Worm (Caenorhabditis elegans) whole organism, young adult: ENCODE results near the gene ttc-4.
A peak's percentile ranks its signal among the peaks of the same experiment; 100 is the strongest.

ENCODE experiments used
- C17E4.6 ChIP-seq: fragments of 200-800 bp; sonication (Bioruptor generic); IDR thresholded peaks from 2 replicates; pipeline ENCODE4 v1.3.6; 2022; ENCODE audit warnings: missing genetic modification reagents, missing genetic modification characterization, missing compliant biosample characterization
- F10E7.11 ChIP-seq: sonication (generic microtip); optimal IDR thresholded peaks from 2 replicates; lab custom pipeline; 2017; ENCODE audit warnings: mild to moderate bottlenecking, missing genetic modification characterization, moderate library complexity, missing compliant biosample characterization
- F23B12.7 ChIP-seq: sonication (generic microtip); optimal IDR thresholded peaks from 2 replicates; lab custom pipeline; 2017; ENCODE audit warnings: missing genetic modification characterization, mild to moderate bottlenecking, missing compliant biosample characterization, antibody characterized with exemption, moderate library complexity; ENCODE audit not compliant: insufficient read depth
- F39B2.1 ChIP-seq: fragments of 200-800 bp; sonication (Bioruptor generic); IDR thresholded peaks from 2 replicates; pipeline ENCODE4 v1.3.6; 2022; ENCODE audit warnings: missing genetic modification reagents, missing genetic modification characterization, missing compliant biosample characterization
- F49E8.2 ChIP-seq: sonication (generic microtip); optimal IDR thresholded peaks from 3 replicates; lab custom pipeline; 2017; ENCODE audit warnings: missing genetic modification characterization, mild to moderate bottlenecking, missing compliant biosample characterization, antibody characterized with exemption, moderate library complexity; ENCODE audit not compliant: insufficient read depth
- F52B5.7 ChIP-seq: sonication (generic microtip); optimal IDR thresholded peaks from 2 replicates; lab custom pipeline; 2016; ENCODE audit warnings: mild to moderate bottlenecking, missing genetic modification characterization, missing compliant biosample characterization
- F55B11.4 ChIP-seq: sonication (generic microtip); optimal IDR thresholded peaks from 2 replicates; lab custom pipeline; 2016; ENCODE audit warnings: missing compliant biosample characterization, missing genetic modification characterization, borderline replicate concordance; ENCODE audit not compliant: insufficient read depth
- F57C9.4 ChIP-seq: sonication (generic microtip); optimal IDR thresholded peaks from 2 replicates; lab custom pipeline; 2017; ENCODE audit warnings: mild to moderate bottlenecking, missing genetic modification characterization, missing compliant biosample characterization
- Y53G8AR.9 ChIP-seq: fragments of 200-800 bp; sonication (Bioruptor generic); conservative IDR thresholded peaks from 2 replicates; pipeline ENCODE4 v1.3.6; 2022; ENCODE audit warnings: missing genetic modification reagents, missing genetic modification characterization, missing compliant biosample characterization
- Y67H2A.10 ChIP-seq: fragments of 200-800 bp; sonication (Bioruptor generic); conservative IDR thresholded peaks from 2 replicates; pipeline ENCODE4 v1.3.6; 2022; ENCODE audit warnings: missing genetic modification reagents, missing genetic modification characterization, missing compliant biosample characterization
- Y95B8A.8 ChIP-seq: fragments of 200-800 bp; sonication (Bioruptor generic); IDR thresholded peaks from 2 replicates; pipeline ENCODE4 v1.3.6; 2022; ENCODE audit warnings: missing genetic modification reagents, missing genetic modification characterization, missing compliant biosample characterization
- atf-7 ChIP-seq: sonication (generic microtip); optimal IDR thresholded peaks from 2 replicates; lab custom pipeline; 2017; ENCODE audit warnings: mild to moderate bottlenecking, missing genetic modification characterization, missing compliant biosample characterization
- athp-1 ChIP-seq: sonication (generic microtip); optimal IDR thresholded peaks from 2 replicates; lab custom pipeline; 2017; ENCODE audit warnings: mild to moderate bottlenecking, missing genetic modification characterization, missing compliant biosample characterization
- attf-3 ChIP-seq: fragments of 200-800 bp; sonication (Bioruptor generic); conservative IDR thresholded peaks from 2 replicates; pipeline ENCODE4 v1.3.6; 2022; ENCODE audit warnings: missing genetic modification reagents, missing genetic modification characterization, missing compliant biosample characterization
- ccch-3 ChIP-seq: fragments of 200-800 bp; sonication (Bioruptor generic); optimal IDR thresholded peaks from 2 replicates; lab custom pipeline; 2018; ENCODE audit warnings: mild to moderate bottlenecking, missing genetic modification characterization, missing compliant biosample characterization
- ceh-40 ChIP-seq: fragments of 200-800 bp; sonication (Bioruptor generic); IDR thresholded peaks from 2 replicates; pipeline ENCODE4 v1.3.6; 2022; ENCODE audit warnings: missing genetic modification characterization, missing compliant biosample characterization
- ceh-58 ChIP-seq: fragments of 200-800 bp; sonication (Bioruptor generic); IDR thresholded peaks from 2 replicates; pipeline ENCODE4 v1.3.6; 2022; ENCODE audit warnings: missing genetic modification characterization, missing compliant biosample characterization
- ceh-79 ChIP-seq: sonication (generic microtip); optimal IDR thresholded peaks from 2 replicates; lab custom pipeline; 2017; ENCODE audit warnings: mild to moderate bottlenecking, missing genetic modification characterization, missing compliant biosample characterization
- ceh-91 ChIP-seq: fragments of 200-800 bp; sonication (Bioruptor generic); IDR thresholded peaks from 2 replicates; pipeline ENCODE4 v1.3.6; 2022; ENCODE audit warnings: missing genetic modification reagents, missing genetic modification characterization, missing compliant biosample characterization
- chd-7 ChIP-seq: sonication (generic microtip); optimal IDR thresholded peaks from 2 replicates; lab custom pipeline; 2016; ENCODE audit warnings: mild to moderate bottlenecking, missing genetic modification characterization, moderate library complexity, missing compliant biosample characterization
- dpff-1 ChIP-seq: sonication (generic microtip); optimal IDR thresholded peaks from 2 replicates; lab custom pipeline; 2017; ENCODE audit warnings: mild to moderate bottlenecking, missing genetic modification characterization, missing compliant biosample characterization
- egl-18 ChIP-seq: fragments of 200-800 bp; sonication (Bioruptor generic); IDR thresholded peaks from 2 replicates; pipeline ENCODE4 v1.3.6; 2022; ENCODE audit warnings: missing genetic modification reagents, missing genetic modification characterization, missing compliant biosample characterization
- egrh-3 ChIP-seq: fragments of 200-800 bp; sonication (Bioruptor generic); IDR thresholded peaks from 2 replicates; pipeline ENCODE4 v1.3.6; 2022; ENCODE audit warnings: missing genetic modification reagents, missing genetic modification characterization, missing compliant biosample characterization
- ekl-4 ChIP-seq: fragments of 200-800 bp; sonication (Bioruptor generic); IDR thresholded peaks from 2 replicates; pipeline ENCODE4 v1.3.6; 2022; ENCODE audit warnings: missing genetic modification reagents, missing genetic modification characterization, missing compliant biosample characterization
- fkh-3 ChIP-seq: sonication (generic microtip); optimal IDR thresholded peaks from 2 replicates; lab custom pipeline; 2016; ENCODE audit warnings: mild to moderate bottlenecking, missing genetic modification characterization, missing compliant biosample characterization
- hmg-20 ChIP-seq: fragments of 200-800 bp; sonication (Bioruptor generic); IDR thresholded peaks from 2 replicates; pipeline ENCODE4 v1.3.6; 2022; ENCODE audit warnings: missing genetic modification reagents, missing genetic modification characterization, missing compliant biosample characterization
- let-526 ChIP-seq: fragments of 200-800 bp; sonication (Bioruptor generic); IDR thresholded peaks from 2 replicates; pipeline ENCODE4 v1.3.6; 2022; ENCODE audit warnings: missing genetic modification reagents, missing genetic modification characterization, missing compliant biosample characterization
- lsl-1 ChIP-seq: fragments of 200-800 bp; sonication (Bioruptor generic); optimal IDR thresholded peaks from 2 replicates; lab custom pipeline; 2018; ENCODE audit warnings: mild to moderate bottlenecking, missing genetic modification characterization, moderate library complexity, missing compliant biosample characterization
- madf-8 ChIP-seq: fragments of 200-800 bp; sonication (Bioruptor generic); conservative IDR thresholded peaks from 2 replicates; pipeline ENCODE4 v1.3.6; 2022; ENCODE audit warnings: missing genetic modification reagents, missing genetic modification characterization, missing compliant biosample characterization
- mxl-1 ChIP-seq: sonication (generic microtip); optimal IDR thresholded peaks from 2 replicates; lab custom pipeline; 2016; ENCODE audit warnings: missing genetic modification characterization, missing compliant biosample characterization
- nfyb-1 ChIP-seq: fragments of 200-800 bp; sonication (Bioruptor generic); IDR thresholded peaks from 2 replicates; pipeline ENCODE4 v1.3.6; 2022; ENCODE audit warnings: missing genetic modification reagents, missing genetic modification characterization, missing compliant biosample characterization
- nhr-80 ChIP-seq: sonication (generic microtip); optimal IDR thresholded peaks from 2 replicates; lab custom pipeline; 2016; ENCODE audit warnings: missing genetic modification characterization, missing compliant biosample characterization
- nhr-90 ChIP-seq: sonication (generic microtip); optimal IDR thresholded peaks from 2 replicates; lab custom pipeline; 2016; ENCODE audit warnings: missing genotype, mild to moderate bottlenecking, missing genetic modification characterization, missing compliant biosample characterization
- rec-8 ChIP-seq, 2 experiments: sonication (generic microtip); optimal IDR thresholded peaks; 2 replicates each; lab custom pipeline; 2016; ENCODE audit warnings: mild to moderate bottlenecking in 2 of 2, missing genetic modification characterization in 2 of 2, missing genetic modification reagents in 2 of 2, missing genotype in 2 of 2, missing biosample characterization in 1 of 2, missing compliant biosample characterization in 1 of 2, moderate library complexity in 1 of 2
- repo-1 ChIP-seq: sonication (generic microtip); optimal IDR thresholded peaks from 2 replicates; lab custom pipeline; 2017; ENCODE audit warnings: mild to moderate bottlenecking, missing genetic modification characterization, missing compliant biosample characterization
- sdz-38 ChIP-seq: sonication (generic microtip); optimal IDR thresholded peaks from 2 replicates; lab custom pipeline; 2016; ENCODE audit warnings: missing genotype, missing genetic modification characterization, missing compliant biosample characterization
- snpc-1.1 ChIP-seq: sonication (generic microtip); optimal IDR thresholded peaks from 2 replicates; lab custom pipeline; 2017; ENCODE audit warnings: missing genetic modification characterization, mild to moderate bottlenecking, missing compliant biosample characterization, antibody characterized with exemption, moderate library complexity, missing genotype, missing genetic modification reagents; ENCODE audit not compliant: insufficient read depth
- snpc-4 ChIP-seq, 5 experiments: fragments of 150-350 bp in 1 of 5; sonication (generic microtip) in 4 of 5; optimal IDR thresholded peaks; 2 replicates each; lab custom pipeline; 2014 to 2018; ENCODE audit warnings: missing genetic modification characterization in 5 of 5, missing biosample characterization in 3 of 5, antibody characterized with exemption in 2 of 5, mild to moderate bottlenecking in 2 of 5, missing compliant biosample characterization in 2 of 5, missing genotype in 2 of 5, moderate library complexity in 2 of 5, missing genetic modification reagents in 1 of 5
- somi-1 ChIP-seq: fragments of 200-800 bp; sonication (Bioruptor generic); optimal IDR thresholded peaks from 2 replicates; lab custom pipeline; 2018; ENCODE audit warnings: mild to moderate bottlenecking, missing genetic modification characterization, missing compliant biosample characterization
- sptf-2 ChIP-seq: fragments of 200-800 bp; sonication (Bioruptor generic); optimal IDR thresholded peaks from 2 replicates; lab custom pipeline; 2018; ENCODE audit warnings: mild to moderate bottlenecking, missing genetic modification characterization, missing compliant biosample characterization
- tbp1 ChIP-seq: fragments of 200-800 bp; sonication (Bioruptor generic); optimal IDR thresholded peaks from 2 replicates; lab custom pipeline; 2018; ENCODE audit warnings: mild to moderate bottlenecking, missing genetic modification characterization, missing compliant biosample characterization
- tlf-1 ChIP-seq: fragments of 200-800 bp; sonication (Bioruptor generic); optimal IDR thresholded peaks from 2 replicates; lab custom pipeline; 2018; ENCODE audit warnings: mild to moderate bottlenecking, missing genetic modification characterization, missing compliant biosample characterization
- unc-130 ChIP-seq: sonication (generic microtip); optimal IDR thresholded peaks from 2 replicates; lab custom pipeline; 2016; ENCODE audit warnings: missing genetic modification reagents, missing genetic modification characterization, missing compliant biosample characterization
- unc-62 ChIP-seq: fragments of 150-350 bp; optimal IDR thresholded peaks from 2 replicates; lab custom pipeline; 2014; ENCODE audit warnings: missing biosample characterization, missing genetic modification reagents, missing genetic modification characterization
- ztf-25 ChIP-seq: fragments of 200-800 bp; sonication (Bioruptor generic); IDR thresholded peaks from 2 replicates; pipeline ENCODE4 v1.3.6; 2022; ENCODE audit warnings: missing genetic modification reagents, missing genetic modification characterization, missing compliant biosample characterization
- ztf-28 ChIP-seq: fragments of 200-800 bp; sonication (Bioruptor generic); IDR thresholded peaks from 2 replicates; pipeline ENCODE4 v1.3.6; 2022; ENCODE audit warnings: missing genetic modification reagents, missing genetic modification characterization, missing compliant biosample characterization
- ztf-3 ChIP-seq: fragments of 200-800 bp; sonication (Bioruptor generic); optimal IDR thresholded peaks from 2 replicates; lab custom pipeline; 2018; ENCODE audit warnings: mild to moderate bottlenecking, missing genetic modification characterization, missing compliant biosample characterization
- ztf-6 ChIP-seq: fragments of 200-800 bp; sonication (Bioruptor generic); IDR thresholded peaks from 2 replicates; pipeline ENCODE4 v1.3.6; 2022; ENCODE audit warnings: missing genetic modification reagents, missing genetic modification characterization, missing compliant biosample characterization

ttc-4 gene

ce11 chrII:5577060-5577459, 17.5 kb upstream of the ttc-4 start:
- TF ChIP-seq attf-3 (GFP tag; lab: Robert Waterston, UW), result 0 out of 2 replicates have a peak, but pooled peaks have one; percentile 13
- no peak for TF ChIP-seq let-526 (GFP tag; lab: Robert Waterston, UW)
- peak; percentile 18 for TF ChIP-seq unc-130
- TF ChIP-seq snpc-4 (GFP tag; optimal IDR thresholded peaks at IDR 0.05; lab: Kevin White, UChicago), result peak; percentile 54
- peak; percentile 25 to 86 (median 70) for TF ChIP-seq snpc-4 (tag; optimal IDR thresholded peaks at IDR 0.05; lab: Kevin White, UChicago)
- peak; percentile 56 for TF ChIP-seq chd-7 (tag; lab: Kevin White, UChicago)
- TF ChIP-seq ceh-91 (GFP tag; lab: Robert Waterston, UW), result no peak
- peak; percentile 66 for TF ChIP-seq nhr-90 (tag; lab: Kevin White, UChicago)
- TF ChIP-seq athp-1 (tag; lab: Kevin White, UChicago), result peak; percentile 50
- TF ChIP-seq C17E4.6 (GFP tag; lab: Robert Waterston, UW), result no peak
- peak; percentile 72; the same call in 1 of the 2 replicates for TF ChIP-seq nfyb-1 (GFP tag; lab: Robert Waterston, UW)
- TF ChIP-seq nhr-80 (tag; lab: Kevin White, UChicago), result peak; percentile 28
- no peak for TF ChIP-seq egrh-3
- no peak for TF ChIP-seq fkh-3 (tag; lab: Kevin White, UChicago)
- no peak for TF ChIP-seq F55B11.4 (tag; lab: Kevin White, UChicago)
- TF ChIP-seq ceh-40 (GFP tag; lab: Robert Waterston, UW), result peak; percentile 59; the same call in 1 of the 2 replicates
- no peak for TF ChIP-seq hmg-20 (GFP tag; lab: Robert Waterston, UW)
- TF ChIP-seq ztf-28 (GFP tag; lab: Robert Waterston, UW), result no peak
- peak; percentile 40; the same call in 1 of the 2 replicates for TF ChIP-seq ekl-4
- TF ChIP-seq unc-62 (GFP tag; lab: Kevin White, UChicago), result no peak
- no peak for TF ChIP-seq Y53G8AR.9
- TF ChIP-seq egl-18 (GFP tag; lab: Robert Waterston, UW), result no peak
- no peak for TF ChIP-seq ztf-25 (GFP tag; lab: Robert Waterston, UW)
- no peak for TF ChIP-seq dpff-1 (tag; lab: Kevin White, UChicago)
- no peak for TF ChIP-seq madf-8 (GFP tag; lab: Robert Waterston, UW)
- TF ChIP-seq sptf-2, result no peak
- TF ChIP-seq lsl-1, result peak; percentile 8
- TF ChIP-seq tbp1, result peak; percentile 99
- TF ChIP-seq Y67H2A.10 (GFP tag; lab: Robert Waterston, UW), result no peak
- TF ChIP-seq F52B5.7 (tag; lab: Kevin White, UChicago), result no peak
- TF ChIP-seq sdz-38, result no peak
- no peak for TF ChIP-seq ccch-3 (GFP tag; lab: Kevin White, UChicago)
- no peak for TF ChIP-seq ceh-58 (GFP tag; lab: Robert Waterston, UW)
- no peak for TF ChIP-seq snpc-1.1 (tag; lab: Kevin White, UChicago)
- no peak for TF ChIP-seq F39B2.1 (GFP tag; lab: Robert Waterston, UW)
- TF ChIP-seq F57C9.4 (tag; lab: Kevin White, UChicago), result no peak
- no peak for TF ChIP-seq somi-1
- no peak for TF ChIP-seq atf-7 (tag; lab: Kevin White, UChicago)
- TF ChIP-seq F49E8.2 (tag; lab: Kevin White, UChicago), result no peak
- no peak for TF ChIP-seq F10E7.11 (tag; lab: Kevin White, UChicago)
- no peak for TF ChIP-seq tlf-1 (GFP tag; lab: Kevin White, UChicago)
- TF ChIP-seq rec-8 (tag; optimal IDR thresholded peaks at IDR 0.05; lab: Kevin White, UChicago), result peak in 1 of 2 experiments; percentile 65
- peak; percentile 15 for TF ChIP-seq repo-1 (tag; lab: Kevin White, UChicago)
- TF ChIP-seq Y95B8A.8, result no peak
- TF ChIP-seq ceh-79 (tag; lab: Kevin White, UChicago), result no peak
- TF ChIP-seq ztf-6 (GFP tag; lab: Robert Waterston, UW), result no peak
- peak; percentile 41 for TF ChIP-seq mxl-1
- peak; percentile 81 for TF ChIP-seq F23B12.7 (tag; lab: Kevin White, UChicago)
- TF ChIP-seq ztf-3, result no peak
